Worm (Caenorhabditis elegans) whole organism, L1 larva: ENCODE data around the gene lhpp-1.

Experiments used
- C16A3.4 ChIP-seq: fragments of 150-350 bp; optimal IDR thresholded peaks from 2 replicates; lab custom pipeline; 2014; ENCODE audit warnings: missing biosample characterization, missing genetic modification characterization
- F16B12.6 ChIP-seq: fragments of 150-350 bp; optimal IDR thresholded peaks from 2 replicates; lab custom pipeline; 2014; ENCODE audit warnings: missing biosample characterization, missing genetic modification characterization
- ama-1 ChIP-seq: fragments of 150-350 bp; optimal IDR thresholded peaks from 2 replicates; lab custom pipeline; 2014
- ceh-63 ChIP-seq: fragments of 200-800 bp; sonication (Bioruptor generic); optimal IDR thresholded peaks from 2 replicates; lab custom pipeline; 2018; ENCODE audit warnings: mild to moderate bottlenecking, missing genetic modification characterization, missing compliant biosample characterization
- ceh-88 ChIP-seq: fragments of 200-800 bp; sonication (Bioruptor generic); IDR thresholded peaks from 2 replicates; pipeline ENCODE4 v1.3.6; 2022; ENCODE audit warnings: missing genetic modification characterization, missing compliant biosample characterization
- efl-1 ChIP-seq, 4 experiments: fragments of 150-350 bp; optimal IDR thresholded peaks in 3 of 4; peaks in 1 of 4; 1 replicate in 1 of 4; 2 replicates in 3 of 4; lab custom pipeline; 2014; ENCODE audit warnings: missing biosample characterization in 2 of 4, missing genetic modification characterization in 2 of 4, missing genetic modification reagents in 2 of 4
- efl-3 ChIP-seq: fragments of 200-800 bp; sonication (Bioruptor generic); optimal IDR thresholded peaks from 2 replicates; lab custom pipeline; 2018; ENCODE audit warnings: mild to moderate bottlenecking, missing genetic modification characterization, missing compliant biosample characterization
- egl-27 ChIP-seq, 2 experiments: fragments of 150-350 bp in 1 of 2; sonication (generic microtip); optimal IDR thresholded peaks; 3 replicates each; lab custom pipeline; 2017 to 2018; ENCODE audit warnings: missing biosample characterization in 2 of 2, missing genetic modification characterization in 2 of 2, missing genetic modification reagents in 2 of 2
- elt-3 ChIP-seq, 6 experiments: fragments of 150-350 bp in 1 of 6; sonication (generic microtip); optimal IDR thresholded peaks; 2 replicates each; lab custom pipeline; 2017 to 2018; ENCODE audit warnings: missing biosample characterization in 6 of 6, missing genetic modification characterization in 6 of 6, inconsistent platforms in 1 of 6
- fkh-10 ChIP-seq: sonication (generic microtip); optimal IDR thresholded peaks from 2 replicates; lab custom pipeline; 2017; ENCODE audit warnings: missing biosample characterization, missing genetic modification reagents, missing genetic modification characterization
- fkh-4 ChIP-seq: sonication (generic microtip); optimal IDR thresholded peaks from 2 replicates; lab custom pipeline; 2016; ENCODE audit warnings: missing compliant biosample characterization, missing genetic modification characterization, borderline replicate concordance
- fos-1 ChIP-seq: fragments of 150-350 bp; optimal IDR thresholded peaks from 2 replicates; lab custom pipeline; 2014; ENCODE audit warnings: missing biosample characterization, missing genetic modification characterization
- grh-1 ChIP-seq: fragments of 200-800 bp; sonication (Bioruptor generic); IDR thresholded peaks from 2 replicates; pipeline ENCODE4 v1.3.6; 2022; ENCODE audit warnings: missing genetic modification reagents, missing genetic modification characterization, missing compliant biosample characterization
- hlh-17 ChIP-seq: fragments of 200-800 bp; sonication (Bioruptor generic); optimal IDR thresholded peaks from 2 replicates; lab custom pipeline; 2018; ENCODE audit warnings: missing genetic modification characterization, mild to moderate bottlenecking, missing compliant biosample characterization, moderate library complexity, borderline replicate concordance
- hpl-2 ChIP-seq: fragments of 150-350 bp; optimal IDR thresholded peaks from 2 replicates; lab custom pipeline; 2014; ENCODE audit warnings: missing biosample characterization, missing genetic modification reagents, missing genetic modification characterization
- lin-14 ChIP-seq: fragments of 200-800 bp; sonication (Bioruptor generic); optimal IDR thresholded peaks from 2 replicates; lab custom pipeline; 2018; ENCODE audit warnings: mild to moderate bottlenecking, missing genetic modification characterization, moderate library complexity, missing compliant biosample characterization
- lin-39 ChIP-seq: fragments of 150-350 bp; optimal IDR thresholded peaks from 2 replicates; lab custom pipeline; 2014; ENCODE audit warnings: missing biosample characterization, missing genetic modification reagents, missing genetic modification characterization
- lir-3 ChIP-seq: sonication (generic microtip); optimal IDR thresholded peaks from 2 replicates; lab custom pipeline; 2016; ENCODE audit warnings: mild to moderate bottlenecking, missing genetic modification characterization, moderate library complexity, missing compliant biosample characterization; ENCODE audit not compliant: poor library complexity
- lsy-2 ChIP-seq, 2 experiments: fragments of 150-350 bp; optimal IDR thresholded peaks; 2 replicates each; lab custom pipeline; 2014; ENCODE audit warnings: missing biosample characterization in 2 of 2, missing genetic modification characterization in 2 of 2
- mab-9 ChIP-seq: fragments of 200-800 bp; sonication (Bioruptor generic); IDR thresholded peaks from 2 replicates; pipeline ENCODE4 v1.3.6; 2022; ENCODE audit warnings: missing genetic modification reagents, missing genetic modification characterization, missing compliant biosample characterization
- mef-2 ChIP-seq: fragments of 150-350 bp; optimal IDR thresholded peaks from 2 replicates; lab custom pipeline; 2014; ENCODE audit warnings: missing biosample characterization, missing genetic modification characterization
- nhr-12 ChIP-seq: sonication (generic microtip); optimal IDR thresholded peaks from 2 replicates; lab custom pipeline; 2017; ENCODE audit warnings: missing biosample characterization, missing genetic modification characterization
- nhr-19 ChIP-seq: fragments of 200-800 bp; sonication (Bioruptor generic); conservative IDR thresholded peaks from 2 replicates; pipeline ENCODE4 v1.3.6; 2022; ENCODE audit warnings: missing genetic modification characterization, missing compliant biosample characterization
- nhr-20 ChIP-seq: sonication (generic microtip); optimal IDR thresholded peaks from 2 replicates; lab custom pipeline; 2016; ENCODE audit warnings: mild to moderate bottlenecking, missing genetic modification characterization, missing compliant biosample characterization
- nhr-237 ChIP-seq: fragments of 150-350 bp; optimal IDR thresholded peaks from 2 replicates; lab custom pipeline; 2014; ENCODE audit warnings: missing biosample characterization, missing genetic modification characterization
- nhr-85 ChIP-seq: sonication (generic microtip); peaks from one replicate; lab custom pipeline; 2016; ENCODE audit warnings: missing genetic modification characterization, inconsistent platforms, missing compliant biosample characterization
- pag-3 ChIP-seq: sonication (generic microtip); optimal IDR thresholded peaks from 2 replicates; lab custom pipeline; 2017; ENCODE audit warnings: missing genetic modification characterization, mild to moderate bottlenecking, missing compliant biosample characterization, antibody characterized with exemption, borderline replicate concordance; ENCODE audit not compliant: insufficient read depth
- pax-3 ChIP-seq: fragments of 200-800 bp; sonication (Bioruptor generic); optimal IDR thresholded peaks from 2 replicates; lab custom pipeline; 2018; ENCODE audit warnings: mild to moderate bottlenecking, missing genetic modification characterization, moderate library complexity, missing compliant biosample characterization
- pqm-1 ChIP-seq: sonication (generic microtip); optimal IDR thresholded peaks from 3 replicates; lab custom pipeline; 2017; ENCODE audit warnings: missing biosample characterization, missing genetic modification characterization
- rnt-1 ChIP-seq: sonication (generic microtip); optimal IDR thresholded peaks from 2 replicates; lab custom pipeline; 2016; ENCODE audit warnings: mild to moderate bottlenecking, missing genetic modification characterization, moderate library complexity, missing compliant biosample characterization
- skn-1 ChIP-seq: fragments of 150-350 bp; optimal IDR thresholded peaks from 2 replicates; lab custom pipeline; 2014; ENCODE audit warnings: missing biosample characterization, missing genetic modification characterization
- snu-23 ChIP-seq: sonication (generic microtip); optimal IDR thresholded peaks from 2 replicates; lab custom pipeline; 2016; ENCODE audit warnings: missing genetic modification characterization, missing compliant biosample characterization
- sptf-1 ChIP-seq: fragments of 150-350 bp; optimal IDR thresholded peaks from 2 replicates; lab custom pipeline; 2014; ENCODE audit warnings: missing biosample characterization, missing genetic modification characterization
- sup-37 ChIP-seq: fragments of 200-800 bp; sonication (Bioruptor generic); optimal IDR thresholded peaks from 2 replicates; lab custom pipeline; 2018; ENCODE audit warnings: mild to moderate bottlenecking, missing genetic modification characterization, missing compliant biosample characterization
- unc-130 ChIP-seq: fragments of 150-350 bp; optimal IDR thresholded peaks from 2 replicates; lab custom pipeline; 2017; ENCODE audit warnings: missing biosample characterization, missing genetic modification characterization, inconsistent platforms
- unc-30 ChIP-seq: sonication (generic microtip); optimal IDR thresholded peaks from 2 replicates; lab custom pipeline; 2017; ENCODE audit warnings: missing biosample characterization, missing genetic modification characterization
- unc-62 ChIP-seq: fragments of 150-350 bp; optimal IDR thresholded peaks from 2 replicates; lab custom pipeline; 2014; ENCODE audit warnings: missing biosample characterization, missing genetic modification reagents, missing genetic modification characterization
- unc-98 ChIP-seq: fragments of 200-800 bp; sonication (Bioruptor generic); IDR thresholded peaks from 2 replicates; pipeline ENCODE4 v1.3.6; 2022; ENCODE audit warnings: missing genetic modification characterization, missing compliant biosample characterization
- vab-15 ChIP-seq: sonication (generic microtip); optimal IDR thresholded peaks from 2 replicates; lab custom pipeline; 2017; ENCODE audit warnings: missing genotype, mild to moderate bottlenecking, missing genetic modification characterization, missing compliant biosample characterization
- xbp-1 ChIP-seq: sonication (generic microtip); optimal IDR thresholded peaks from 2 replicates; lab custom pipeline; 2016; ENCODE audit warnings: missing genetic modification characterization, missing compliant biosample characterization
- ztf-11 ChIP-seq, 2 experiments: sonication (generic microtip); optimal IDR thresholded peaks; 2 replicates each; lab custom pipeline; 2016 to 2017; ENCODE audit warnings: missing genetic modification characterization in 2 of 2, missing biosample characterization in 1 of 2, missing compliant biosample characterization in 1 of 2
- ztf-4 ChIP-seq: fragments of 150-350 bp; optimal IDR thresholded peaks from 2 replicates; lab custom pipeline; 2014; ENCODE audit warnings: missing biosample characterization, missing genetic modification characterization

Gene lhpp-1

ce11 chrV:12065859-12066258 lies 45.7 kb downstream of the lhpp-1 start (continued):
- TF ChIP-seq lin-39 (tag; lab: Kevin White, UChicago) (no peak), grh-1 (GFP tag; lab: Robert Waterston, UW) (no peak), sup-37 (no peak), unc-130 (tag; lab: Kevin White, UChicago) (no peak), nhr-12 (tag; lab: Kevin White, UChicago) (no peak), lin-14 (GFP tag; lab: Kevin White, UChicago) (no peak), hpl-2 (GFP tag; lab: Kevin White, UChicago) (no peak), nhr-85 (no peak), hlh-17 (GFP tag; lab: Kevin White, UChicago) (no peak), ceh-63 (GFP tag; lab: Kevin White, UChicago) (no peak), unc-62 (GFP tag; lab: Kevin White, UChicago) (no peak), fkh-4 (tag; lab: Kevin White, UChicago) (no peak), xbp-1 (tag; lab: Kevin White, UChicago) (peak; percentile 19), fos-1 (tag; lab: Kevin White, UChicago) (no peak), egl-27 (tag; optimal IDR thresholded peaks at IDR 0.05; lab: Kevin White, UChicago) (no peak), mef-2 (tag; lab: Kevin White, UChicago) (no peak), elt-3 (tag; optimal IDR thresholded peaks at IDR 0.05; lab: Kevin White, UChicago) (no peak), F16B12.6 (peak; percentile 82), vab-15 (tag; lab: Kevin White, UChicago) (no peak), ceh-88 (no peak), unc-30 (no peak), lir-3 (tag; lab: Kevin White, UChicago) (peak; percentile 1), nhr-237 (no peak), sptf-1 (tag; lab: Kevin White, UChicago) (no peak), nhr-19 (GFP tag; lab: Robert Waterston, UW) (no peak), mab-9 (GFP tag; lab: Robert Waterston, UW) (no peak), unc-98 (GFP tag; lab: Robert Waterston, UW) (no peak), efl-3 (GFP tag; lab: Kevin White, UChicago) (no peak), fkh-10 (GFP tag; lab: Kevin White, UChicago) (no peak), ztf-11 (tag; optimal IDR thresholded peaks at IDR 0.05; lab: Kevin White, UChicago) (no peak)

- peak; percentile 64 for TF ChIP-seq nhr-85
- no peak for TF ChIP-seq unc-30
- no peak for TF ChIP-seq ztf-4
- TF ChIP-seq skn-1 (tag; lab: Kevin White, UChicago): no peak
- peak; percentile 50 for TF ChIP-seq rnt-1 (tag; lab: Kevin White, UChicago)
- TF ChIP-seq lsy-2 (tag; optimal IDR thresholded peaks at IDR 0.05; lab: Kevin White, UChicago): peak in 1 of 2 experiments; percentile 21
- TF ChIP-seq lin-14 (GFP tag; lab: Kevin White, UChicago): peak; percentile 63
- TF ChIP-seq snu-23 (GFP tag; lab: Kevin White, UChicago): peak; percentile 8
- peak in 1 of 2 experiments; percentile 5 for TF ChIP-seq efl-1 (optimal IDR thresholded peaks at IDR 0.05; lab: Kevin White, UChicago)
- peak; percentile 6 to 71 for TF ChIP-seq efl-1 (GFP tag; optimal IDR thresholded peaks at IDR 0.05 in 1 of 2; lab: Kevin White, UChicago)
- peak; percentile 30 for TF ChIP-seq pag-3 (tag; lab: Kevin White, UChicago)
- no peak for TF ChIP-seq ceh-88
- no peak for TF ChIP-seq C16A3.4 (tag; lab: Kevin White, UChicago)
- TF ChIP-seq fos-1 (tag; lab: Kevin White, UChicago): peak; percentile 18
- TF ChIP-seq, all 84 proteins: peak for 8
These were observed 46.2 kb downstream of the lhpp-1 start, which contains the start of gene pqn-53 for ce11 chrV:12065369-12065768. pqn-53 (minus strand) TSS chrV:12065391.

ce11 chrV:12063036-12063435 lies 48.6 kb downstream of the lhpp-1 start, which contains the start of gene clh-6:
clh-6 (minus strand) TSS chrV:12063368.
- TF ChIP-seq rnt-1 (tag; lab: Kevin White, UChicago): no peak
- TF ChIP-seq efl-1 (optimal IDR thresholded peaks at IDR 0.05; lab: Kevin White, UChicago): no peak
- TF ChIP-seq efl-1 (GFP tag; optimal IDR thresholded peaks at IDR 0.05 in 1 of 2; lab: Kevin White, UChicago): peak in 1 of 2 experiments; percentile 64
- peak; percentile 51 for TF ChIP-seq ama-1 (lab: Kevin White, UChicago)
- TF ChIP-seq nhr-20 (tag; lab: Kevin White, UChicago): no peak
- peak; percentile 22 for TF ChIP-seq pax-3
- TF ChIP-seq pqm-1 (tag; lab: Kevin White, UChicago): no peak
- TF ChIP-seq, all 84 proteins: peak for 3
